Fruit fly (Drosophila melanogaster) whole organism, adult: ENCODE measurements around the gene CG7551.

Experiments used
- CG11617 ChIP-seq: fragments of 200-800 bp; sonication (Bioruptor generic); optimal IDR thresholded peaks from 2 replicates; lab custom pipeline; 2017; ENCODE audit warnings: mild to moderate bottlenecking, missing biosample characterization, missing genetic modification reagents, missing genetic modification characterization
- CG12768 ChIP-seq: fragments of 200-800 bp; sonication (Bioruptor generic); optimal IDR thresholded peaks from 2 replicates; lab custom pipeline; 2017; ENCODE audit warnings: missing biosample characterization, missing genetic modification characterization, mild to moderate bottlenecking, moderate library complexity, missing genetic modification reagents
- CG14711 ChIP-seq: fragments of 200-800 bp; sonication (Bioruptor generic); optimal IDR thresholded peaks from 2 replicates; lab custom pipeline; 2018; ENCODE audit warnings: missing biosample characterization, mild to moderate bottlenecking, missing genetic modification characterization, moderate library complexity
- CG1620 ChIP-seq: fragments of 200-800 bp; sonication (Bioruptor generic); optimal IDR thresholded peaks from 2 replicates; lab custom pipeline; 2016; ENCODE audit warnings: missing biosample characterization, missing genetic modification characterization
- CG33017 ChIP-seq: fragments of 200-800 bp; sonication (Bioruptor generic); optimal IDR thresholded peaks from 2 replicates; lab custom pipeline; 2018; ENCODE audit warnings: missing biosample characterization, mild to moderate bottlenecking, missing genetic modification characterization, moderate library complexity
- CG5204 ChIP-seq: fragments of 200-800 bp; sonication (Bioruptor generic); optimal IDR thresholded peaks from 2 replicates; lab custom pipeline; 2016; ENCODE audit warnings: missing biosample characterization, missing genetic modification characterization
- CG7045 ChIP-seq: fragments of 200-800 bp; sonication (Bioruptor generic); optimal IDR thresholded peaks from 2 replicates; lab custom pipeline; 2017; ENCODE audit warnings: missing biosample characterization, mild to moderate bottlenecking, missing genetic modification characterization
- CG7101 ChIP-seq: fragments of 200-800 bp; sonication (Bioruptor generic); optimal IDR thresholded peaks from 2 replicates; lab custom pipeline; 2018; ENCODE audit warnings: missing biosample characterization, mild to moderate bottlenecking, missing genetic modification characterization, moderate library complexity
- Clk ChIP-seq: fragments of 200-800 bp; sonication (Bioruptor generic); optimal IDR thresholded peaks from 2 replicates; lab custom pipeline; 2017; ENCODE audit warnings: missing biosample characterization, missing genetic modification characterization
- Crg-1 ChIP-seq: fragments of 200-800 bp; sonication (Bioruptor generic); optimal IDR thresholded peaks from 2 replicates; lab custom pipeline; 2016; ENCODE audit warnings: missing biosample characterization, missing genetic modification characterization
- Hr96 ChIP-seq: fragments of 200-800 bp; sonication (Bioruptor generic); optimal IDR thresholded peaks from 2 replicates; lab custom pipeline; 2016; ENCODE audit warnings: missing biosample characterization, missing genetic modification characterization
- Mnt ChIP-seq: fragments of 200-800 bp; sonication (Bioruptor generic); optimal IDR thresholded peaks from 2 replicates; lab custom pipeline; 2016; ENCODE audit warnings: missing biosample characterization, mild to moderate bottlenecking, missing genetic modification characterization
- bab1 ChIP-seq: fragments of 200-800 bp; sonication (Bioruptor generic); optimal IDR thresholded peaks from 3 replicates; lab custom pipeline; 2019; ENCODE audit warnings: missing biosample characterization, mild to moderate bottlenecking, missing genetic modification characterization, moderate library complexity
- cnc ChIP-seq, 2 experiments: fragments of >200 bp; optimal IDR thresholded peaks; 2 replicates each; lab custom pipeline; 2017
- kay ChIP-seq: fragments of 200-800 bp; sonication (Bioruptor generic); peaks from one replicate; lab custom pipeline; 2016; ENCODE audit warnings: missing biosample characterization, missing genetic modification characterization, borderline replicate concordance
- ovo ChIP-seq: fragments of 200-800 bp; sonication (Bioruptor generic); optimal IDR thresholded peaks from 2 replicates; lab custom pipeline; 2016; ENCODE audit warnings: missing biosample characterization, missing genetic modification characterization
- pad ChIP-seq: fragments of 200-800 bp; sonication (Bioruptor generic); optimal IDR thresholded peaks from 3 replicates; lab custom pipeline; 2017; ENCODE audit warnings: missing biosample characterization, missing genetic modification characterization, mild to moderate bottlenecking, moderate library complexity, missing genetic modification reagents
- tj ChIP-seq: fragments of 200-800 bp; sonication (Bioruptor generic); optimal IDR thresholded peaks from 3 replicates; lab custom pipeline; 2017; ENCODE audit warnings: missing biosample characterization, mild to moderate bottlenecking, missing genetic modification characterization, moderate library complexity
- toe ChIP-seq: fragments of 200-800 bp; sonication (Bioruptor generic); optimal IDR thresholded peaks from 2 replicates; lab custom pipeline; 2016; ENCODE audit warnings: missing biosample characterization, missing genetic modification characterization

CG7551 gene

dm6 chr3L:11490539-11490938 is 32.2 kb downstream of the CG7551 start:
- no peak for TF ChIP-seq tj (GFP tag; lab: Kevin White, UChicago)
- TF ChIP-seq kay (GFP tag; lab: Kevin White, UChicago), result peak; percentile 70

dm6 chr3L:11491222-11491873 is 33.1 kb downstream of the CG7551 start:
- TF ChIP-seq CG1620 (GFP tag; lab: Kevin White, UChicago), result no peak
- TF ChIP-seq toe (GFP tag; lab: Kevin White, UChicago), result no peak
- peak; percentile 36 for TF ChIP-seq CG7045 (GFP tag; lab: Kevin White, UChicago)
- TF ChIP-seq CG33017 (tag; lab: Kevin White, UChicago), result peak; percentile 7
- TF ChIP-seq Mnt (GFP tag; lab: Kevin White, UChicago), result no peak
- TF ChIP-seq CG11617 (GFP tag; lab: Kevin White, UChicago), result no peak
- peak; percentile 62 for TF ChIP-seq CG14711 (tag; lab: Kevin White, UChicago)
- peak; percentile 96 for TF ChIP-seq pad (GFP tag; lab: Kevin White, UChicago)
- no peak for TF ChIP-seq Crg-1 (GFP tag; lab: Kevin White, UChicago)
- TF ChIP-seq ovo (GFP tag; lab: Kevin White, UChicago), result peak; percentile 91
- peak; percentile 85 for TF ChIP-seq bab1 (GFP tag; lab: Kevin White, UChicago)
- no peak for TF ChIP-seq Clk (GFP tag; lab: Kevin White, UChicago)
- peak; percentile 51 for TF ChIP-seq CG7101 (tag; lab: Kevin White, UChicago)
- TF ChIP-seq Hr96 (GFP tag; lab: Kevin White, UChicago), result peak; percentile 28

dm6 chr3L:11491874-11492268 is 33.6 kb downstream of the CG7551 start:
- TF ChIP-seq kay (GFP tag; lab: Kevin White, UChicago) (peak; percentile 70), Crg-1 (GFP tag; lab: Kevin White, UChicago) (no peak)

- TF ChIP-seq CG5204 (no peak), toe (GFP tag; lab: Kevin White, UChicago) (no peak), Clk (GFP tag; lab: Kevin White, UChicago) (no peak), ovo (GFP tag; lab: Kevin White, UChicago) (peak; percentile 74), pad (GFP tag; lab: Kevin White, UChicago) (peak; percentile 99), CG14711 (tag; lab: Kevin White, UChicago) (no peak), Mnt (GFP tag; lab: Kevin White, UChicago) (peak; percentile 16), bab1 (GFP tag; lab: Kevin White, UChicago) (peak; percentile 23), tj (GFP tag; lab: Kevin White, UChicago) (peak; percentile 27), CG12768 (no peak), CG33017 (tag; lab: Kevin White, UChicago) (no peak)
These were observed 34.2 kb downstream of the CG7551 start for dm6 chr3L:11492457-11492856.

dm6 chr3L:11493090-11493807 is 35.0 kb downstream of the CG7551 start:
- TF ChIP-seq cnc (optimal IDR thresholded peaks at IDR 0.05; lab: Kevin White, UChicago) (no peak), pad (GFP tag; lab: Kevin White, UChicago) (peak; percentile 84), Crg-1 (GFP tag; lab: Kevin White, UChicago) (peak; percentile 39), Mnt (GFP tag; lab: Kevin White, UChicago) (no peak), CG1620 (GFP tag; lab: Kevin White, UChicago) (no peak), ovo (GFP tag; lab: Kevin White, UChicago) (peak; percentile 26), tj (GFP tag; lab: Kevin White, UChicago) (peak; percentile 57), CG11617 (GFP tag; lab: Kevin White, UChicago) (no peak), bab1 (GFP tag; lab: Kevin White, UChicago) (peak; percentile 41)

- TF ChIP-seq cnc (optimal IDR thresholded peaks at IDR 0.05; lab: Kevin White, UChicago) (no peak), tj (GFP tag; lab: Kevin White, UChicago) (no peak), ovo (GFP tag; lab: Kevin White, UChicago) (no peak), bab1 (GFP tag; lab: Kevin White, UChicago) (no peak), kay (GFP tag; lab: Kevin White, UChicago) (no peak), CG7045 (GFP tag; lab: Kevin White, UChicago) (no peak), Mnt (GFP tag; lab: Kevin White, UChicago) (no peak), Hr96 (GFP tag; lab: Kevin White, UChicago) (no peak), Clk (GFP tag; lab: Kevin White, UChicago) (no peak), CG5204 (no peak), Crg-1 (GFP tag; lab: Kevin White, UChicago) (no peak)
These were observed 50.0 kb downstream of the CG7551 start, which contains the start of gene CG33500 for dm6 chr3L:11508337-11508736. Gene CG33500 (plus strand): TSS chr3L:11508637.
